Worm (Caenorhabditis elegans): Measurements from ENCODE around the gene pcp-2.
A peak's percentile ranks its signal among the peaks of the same experiment; 100 is the strongest.

Gene pcp-2

ce11 chrIV:9165027-9165426 lies at the start of gene pcp-2:
Gene pcp-2 (minus strand): TSS chrIV:9165127.
- TF ChIP-seq elt-1 (tag; optimal IDR thresholded peaks at IDR 0.05) (no peak), nhr-23 (tag; optimal IDR thresholded peaks at IDR 0.05) (no peak), Y55F3AM.14 (GFP tag; optimal IDR thresholded peaks at IDR 0.05) (no peak), blmp-1 (tag; optimal IDR thresholded peaks at IDR 0.05; ENCODE audit: insufficient read depth) (no peak), nhr-11 (tag; optimal IDR thresholded peaks at IDR 0.05) (no peak), C34F6.9 (tag; optimal IDR thresholded peaks at IDR 0.05) (no peak), sem-4 (tag; optimal IDR thresholded peaks at IDR 0.05) (no peak), crh-2 (tag; optimal IDR thresholded peaks at IDR 0.05) (no peak), nhr-6 (tag; optimal IDR thresholded peaks at IDR 0.05) (no peak), nhr-10 (tag; optimal IDR thresholded peaks at IDR 0.05) (no peak), nhr-77 (tag; optimal IDR thresholded peaks at IDR 0.05) (no peak), lin-11 (tag; optimal IDR thresholded peaks at IDR 0.05) (no peak), egl-27 (tag; optimal IDR thresholded peaks at IDR 0.05) (no peak), ztf-1 (GFP tag; conservative IDR thresholded peaks at IDR 0.05) (no peak), ZK546.5 (tag; optimal IDR thresholded peaks at IDR 0.05) (no peak), mab-5 (tag; optimal IDR thresholded peaks at IDR 0.05) (no peak), fos-1 (tag; optimal IDR thresholded peaks at IDR 0.05) (no peak), dmd-4 (tag; optimal IDR thresholded peaks at IDR 0.05) (no peak)

DNA sequence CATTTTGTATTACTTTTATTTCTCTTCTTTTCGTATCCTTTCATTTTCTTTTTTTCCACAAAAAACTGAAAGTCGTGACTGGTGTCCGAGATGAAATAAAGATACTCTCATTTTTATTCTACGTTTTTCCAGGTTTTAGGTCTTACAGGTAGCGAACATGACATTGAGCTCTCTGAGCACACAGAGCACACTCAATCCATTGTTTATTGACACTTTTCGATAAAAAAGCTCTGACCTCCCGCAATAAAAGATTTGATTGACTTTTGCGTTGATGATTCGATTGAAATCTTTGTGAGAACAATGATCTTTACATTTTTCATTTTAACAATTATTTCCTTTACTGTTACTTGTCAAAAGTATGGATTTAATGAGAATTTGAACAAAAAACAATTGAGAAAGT lies 47.2 kb upstream of the pcp-2 start, which contains the start of gene C46C2.6:
Gene C46C2.6 (plus strand): TSS at position 301 of the 400 bp plus-strand sequence.
- TF ChIP-seq aly-2 (tag; optimal IDR thresholded peaks at IDR 0.05) (no peak), ztf-4 (tag; optimal IDR thresholded peaks at IDR 0.05) (peak; percentile 10)

DNA sequence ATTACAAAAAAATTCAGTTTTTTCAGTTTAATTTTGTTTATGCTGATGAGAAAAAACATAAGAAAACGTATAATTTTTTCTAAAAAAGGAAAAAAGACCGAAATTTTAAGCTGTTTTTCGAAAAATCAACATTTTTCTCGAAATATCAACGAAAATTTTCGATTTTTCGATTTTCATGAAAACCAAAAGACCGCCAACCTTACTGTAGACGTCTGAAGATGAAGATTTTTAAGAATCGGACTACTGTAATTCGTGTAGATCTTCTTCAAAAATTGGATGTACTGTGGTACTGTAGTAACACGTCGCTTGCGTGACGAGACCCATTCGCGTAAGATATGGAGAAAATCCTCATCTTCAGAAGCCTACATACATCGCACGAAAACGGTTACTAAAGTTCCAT lies 45.9 kb upstream of the pcp-2 start:
- TF ChIP-seq unc-55 (GFP tag; optimal IDR thresholded peaks at IDR 0.05) (no peak), nhr-129 (tag; optimal IDR thresholded peaks at IDR 0.05) (no peak), dmd-4 (tag; optimal IDR thresholded peaks at IDR 0.05) (no peak), sma-3 (GFP tag; optimal IDR thresholded peaks at IDR 0.05) (no peak), nhr-77 (tag; optimal IDR thresholded peaks at IDR 0.05) (no peak), crh-2 (tag; optimal IDR thresholded peaks at IDR 0.05) (no peak), ztf-4 (tag; optimal IDR thresholded peaks at IDR 0.05) (no peak), alr-1 (tag; optimal IDR thresholded peaks at IDR 0.05) (no peak), ztf-1 (GFP tag; conservative IDR thresholded peaks at IDR 0.05) (no peak), elt-3 (tag; optimal IDR thresholded peaks at IDR 0.05) (no peak), sma-9 (GFP tag; optimal IDR thresholded peaks at IDR 0.05) (no peak), sma-9 (tag; optimal IDR thresholded peaks at IDR 0.05) (no peak), unc-39 (tag; optimal IDR thresholded peaks at IDR 0.05) (no peak), C34F6.9 (tag; optimal IDR thresholded peaks at IDR 0.05) (no peak), elt-1 (tag; optimal IDR thresholded peaks at IDR 0.05) (no peak), nhr-10 (tag; optimal IDR thresholded peaks at IDR 0.05) (no peak), lin-11 (tag; optimal IDR thresholded peaks at IDR 0.05) (no peak), nhr-6 (tag; optimal IDR thresholded peaks at IDR 0.05) (no peak)

ce11 chrIV:9199939-9200202 lies 34.9 kb upstream of the pcp-2 start, which contains the start of gene wnk-1:
Gene wnk-1 (plus strand): TSS chrIV:9200103.
- TF ChIP-seq aly-2 (tag; optimal IDR thresholded peaks at IDR 0.05) (no peak), Y55F3AM.14 (GFP tag; optimal IDR thresholded peaks at IDR 0.05) (no peak), lin-11 (tag; optimal IDR thresholded peaks at IDR 0.05) (no peak), unc-55 (GFP tag; optimal IDR thresholded peaks at IDR 0.05) (no peak), egl-27 (tag; optimal IDR thresholded peaks at IDR 0.05) (no peak), mdl-1 (tag; optimal IDR thresholded peaks at IDR 0.05) (no peak), ZK546.5 (tag; optimal IDR thresholded peaks at IDR 0.05) (no peak), ztf-11 (tag; optimal IDR thresholded peaks at IDR 0.05) (no peak), ceh-82 (tag; optimal IDR thresholded peaks at IDR 0.05) (no peak), nhr-77 (tag; optimal IDR thresholded peaks at IDR 0.05) (no peak), snpc-4 (tag; optimal IDR thresholded peaks at IDR 0.05) (no peak), lin-39 (tag; optimal IDR thresholded peaks at IDR 0.05) (no peak), mab-5 (tag; optimal IDR thresholded peaks at IDR 0.05) (no peak), ztf-4 (tag; optimal IDR thresholded peaks at IDR 0.05) (no peak), crh-2 (tag; optimal IDR thresholded peaks at IDR 0.05) (no peak), nhr-237 (tag; optimal IDR thresholded peaks at IDR 0.05) (no peak)

- TF ChIP-seq fos-1 (tag; optimal IDR thresholded peaks at IDR 0.05), result peak; percentile 24
- no peak for TF ChIP-seq nhr-10 (tag; optimal IDR thresholded peaks at IDR 0.05)
Measured at ce11 chrIV:9199148-9199938, 34.4 kb upstream of the pcp-2 start.

Data from whole organism, L2 larva.